Worm (Caenorhabditis elegans) whole organism, L3 larva: ENCODE data around the gene cpg-9.

Source experiments
- ZK546.5 ChIP-seq: sonication (generic microtip); optimal IDR thresholded peaks from 2 replicates; lab custom pipeline; 2017; ENCODE audit warnings: missing biosample characterization, missing genetic modification characterization
- fos-1 ChIP-seq: fragments of 150-350 bp; optimal IDR thresholded peaks from 2 replicates; lab custom pipeline; 2014; ENCODE audit warnings: missing biosample characterization, missing genetic modification characterization
- lin-15B ChIP-seq: fragments of 150-350 bp; optimal IDR thresholded peaks from 2 replicates; lab custom pipeline; 2014; ENCODE audit warnings: missing biosample characterization, missing genetic modification characterization
- nhr-76 ChIP-seq: fragments of 150-350 bp; sonication (generic microtip); optimal IDR thresholded peaks from 5 replicates; lab custom pipeline; 2014; ENCODE audit warnings: missing biosample characterization, missing genetic modification characterization
- ztf-4 ChIP-seq: fragments of 150-350 bp; optimal IDR thresholded peaks from 2 replicates; lab custom pipeline; 2014; ENCODE audit warnings: missing biosample characterization, missing genetic modification characterization

DNA sequence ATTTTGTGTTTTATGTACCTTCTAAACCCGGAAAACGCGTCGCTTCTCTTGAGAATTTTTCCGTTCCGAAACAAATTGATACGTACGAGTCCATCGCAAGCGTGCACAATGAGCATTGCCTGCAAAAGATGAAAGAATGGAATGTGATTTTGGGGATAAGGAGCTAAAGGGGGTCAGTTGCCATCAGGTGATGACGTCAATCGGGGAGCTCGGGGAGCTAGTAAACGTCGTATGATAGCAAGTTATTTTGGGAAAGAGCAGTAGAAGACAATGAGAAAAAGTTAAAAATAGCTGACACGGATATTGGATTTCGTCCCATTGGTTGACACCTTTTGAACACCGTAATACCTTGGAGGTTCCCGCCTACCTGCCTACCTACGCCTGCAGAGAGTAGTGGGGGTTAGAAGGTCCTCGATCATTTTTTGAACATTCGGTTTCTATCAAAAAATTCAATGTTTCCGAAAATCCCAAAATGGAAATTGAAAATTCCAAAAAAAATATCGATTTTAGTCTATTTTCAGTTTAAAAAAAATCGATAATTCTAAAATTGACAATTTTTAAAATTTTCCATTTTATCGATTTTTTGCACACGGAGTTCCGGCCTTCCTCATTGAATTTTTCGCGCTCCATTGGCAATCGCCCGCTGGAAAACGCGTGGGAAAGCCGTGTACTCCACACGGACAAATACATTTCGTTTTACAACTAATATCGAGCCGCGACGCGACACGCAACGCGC lies 44.0 kb downstream of the cpg-9 start:
- no peak for TF ChIP-seq ztf-4 (tag; lab: Kevin White, UChicago)
- no peak for TF ChIP-seq ZK546.5 (tag; lab: Kevin White, UChicago)
- TF ChIP-seq fos-1 (tag; lab: Kevin White, UChicago): no peak
- no peak for TF ChIP-seq lin-15B (tag; lab: Kevin White, UChicago)
- no peak for TF ChIP-seq nhr-76
